Worm (Caenorhabditis elegans): ENCODE measurements around the gene srd-2.

DNA sequence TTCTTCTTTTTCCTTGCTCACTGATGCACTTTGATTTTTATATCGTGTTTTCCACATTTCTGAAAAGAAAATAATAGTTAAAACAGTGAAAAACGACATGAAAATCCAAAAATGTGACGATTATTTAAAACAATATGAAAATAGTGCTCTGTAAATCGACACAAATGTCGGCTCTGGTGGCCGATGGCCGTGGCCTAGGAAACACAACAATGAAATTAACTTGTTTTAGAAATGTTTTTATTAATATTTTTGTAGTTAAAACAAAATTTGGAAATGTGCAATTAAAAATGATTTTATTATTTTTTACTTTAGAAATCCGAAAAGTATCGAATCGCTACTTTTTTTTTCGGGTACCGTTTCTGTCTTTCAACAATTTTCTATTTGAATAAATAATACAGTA lies 13.1 kb upstream of the srd-2 start, which contains the start of gene arv-1:
- no peak for TF ChIP-seq nhr-90 (tag; optimal IDR thresholded peaks at IDR 0.05)
- no peak for TF ChIP-seq lsy-27 (tag; optimal IDR thresholded peaks at IDR 0.05; ENCODE audit: borderline replicate concordance, insufficient read depth)
- TF ChIP-seq F57A8.1 (GFP tag; optimal IDR thresholded peaks at IDR 0.05) = no peak
